Worm (Caenorhabditis elegans) whole organism, L3 larva: ENCODE measurements around the gene C35D10.5.

Experiments used
- R02D3.7 ChIP-seq: fragments of 150-350 bp; optimal IDR thresholded peaks from 2 replicates; lab custom pipeline; 2014; ENCODE audit warnings: missing biosample characterization, missing genetic modification characterization
- ZK546.5 ChIP-seq: sonication (generic microtip); optimal IDR thresholded peaks from 2 replicates; lab custom pipeline; 2017; ENCODE audit warnings: missing biosample characterization, missing genetic modification characterization
- ama-1 ChIP-seq: fragments of 150-350 bp; optimal IDR thresholded peaks from 2 replicates; lab custom pipeline; 2018
- ceh-16 ChIP-seq: sonication (generic microtip); optimal IDR thresholded peaks from 2 replicates; lab custom pipeline; 2017; ENCODE audit warnings: missing biosample characterization, missing genetic modification characterization
- ceh-28 ChIP-seq: fragments of 150-350 bp; optimal IDR thresholded peaks from 2 replicates; lab custom pipeline; 2014; ENCODE audit warnings: missing biosample characterization, missing genetic modification reagents, missing genetic modification characterization
- egl-27 ChIP-seq: sonication (generic microtip); optimal IDR thresholded peaks from 4 replicates; lab custom pipeline; 2017; ENCODE audit warnings: missing biosample characterization, missing genetic modification reagents, missing genetic modification characterization
- egl-5 ChIP-seq: fragments of 150-350 bp; optimal IDR thresholded peaks from 2 replicates; lab custom pipeline; 2017; ENCODE audit warnings: missing biosample characterization, missing genetic modification reagents, missing genetic modification characterization, inconsistent platforms
- elt-2 ChIP-seq: sonication (generic microtip); optimal IDR thresholded peaks from 2 replicates; lab custom pipeline; 2016; ENCODE audit warnings: missing genetic modification reagents, mild to moderate bottlenecking, missing genetic modification characterization, missing compliant biosample characterization
- eor-1 ChIP-seq, 2 experiments: fragments of 150-350 bp; optimal IDR thresholded peaks; 2 replicates each; lab custom pipeline; 2014 to 2018; ENCODE audit warnings: missing biosample characterization in 2 of 2, missing genetic modification characterization in 2 of 2
- fkh-2 ChIP-seq: fragments of 150-350 bp; optimal IDR thresholded peaks from 2 replicates; lab custom pipeline; 2014; ENCODE audit warnings: missing biosample characterization, missing genetic modification reagents, missing genetic modification characterization
- jun-1 ChIP-seq: fragments of 150-350 bp; optimal IDR thresholded peaks from 2 replicates; lab custom pipeline; 2014; ENCODE audit warnings: missing biosample characterization, missing genetic modification reagents, missing genetic modification characterization
- lin-15B ChIP-seq: fragments of 150-350 bp; optimal IDR thresholded peaks from 2 replicates; lab custom pipeline; 2014; ENCODE audit warnings: missing biosample characterization, missing genetic modification characterization
- lin-39 ChIP-seq: fragments of 150-350 bp; optimal IDR thresholded peaks from 2 replicates; lab custom pipeline; 2018; ENCODE audit warnings: missing biosample characterization, missing genetic modification reagents, missing genetic modification characterization
- lsy-12 ChIP-seq: sonication (generic microtip); optimal IDR thresholded peaks from 2 replicates; lab custom pipeline; 2016; ENCODE audit warnings: mild to moderate bottlenecking, missing genetic modification characterization, missing compliant biosample characterization
- mml-1 ChIP-seq: fragments of 150-350 bp; sonication (generic microtip); optimal IDR thresholded peaks from 3 replicates; lab custom pipeline; 2014; ENCODE audit warnings: missing biosample characterization, missing genetic modification characterization
- nfya-1 ChIP-seq: sonication (generic microtip); optimal IDR thresholded peaks from 2 replicates; lab custom pipeline; 2017; ENCODE audit warnings: missing genetic modification characterization, mild to moderate bottlenecking, missing compliant biosample characterization, antibody characterized with exemption, moderate library complexity; ENCODE audit not compliant: insufficient read depth
- nhr-11 ChIP-seq: fragments of 150-350 bp; optimal IDR thresholded peaks from 2 replicates; lab custom pipeline; 2014; ENCODE audit warnings: missing biosample characterization, missing genetic modification characterization
- nhr-12 ChIP-seq: fragments of 150-350 bp; optimal IDR thresholded peaks from 2 replicates; lab custom pipeline; 2014; ENCODE audit warnings: missing biosample characterization, missing genetic modification characterization
- nhr-23 ChIP-seq: fragments of 150-350 bp; optimal IDR thresholded peaks from 2 replicates; lab custom pipeline; 2014; ENCODE audit warnings: missing biosample characterization, missing genetic modification reagents, missing genetic modification characterization
- nhr-237 ChIP-seq: fragments of 150-350 bp; optimal IDR thresholded peaks from 2 replicates; lab custom pipeline; 2014; ENCODE audit warnings: missing biosample characterization, missing genetic modification characterization
- nhr-25 ChIP-seq: sonication (generic microtip); optimal IDR thresholded peaks from 2 replicates; lab custom pipeline; 2017; ENCODE audit warnings: missing biosample characterization, missing genetic modification characterization
- nhr-67 ChIP-seq: fragments of 150-350 bp; optimal IDR thresholded peaks from 2 replicates; lab custom pipeline; 2014; ENCODE audit warnings: missing biosample characterization, missing genetic modification characterization
- nhr-76 ChIP-seq: fragments of 150-350 bp; sonication (generic microtip); optimal IDR thresholded peaks from 5 replicates; lab custom pipeline; 2014; ENCODE audit warnings: missing biosample characterization, missing genetic modification characterization
- pqm-1 ChIP-seq: fragments of 150-350 bp; optimal IDR thresholded peaks from 2 replicates; lab custom pipeline; 2017; ENCODE audit warnings: missing biosample characterization, missing genetic modification characterization, inconsistent platforms
- sea-2 ChIP-seq: fragments of 150-350 bp; sonication (generic microtip); optimal IDR thresholded peaks from 4 replicates; lab custom pipeline; 2014; ENCODE audit warnings: missing biosample characterization, missing genetic modification reagents, missing genetic modification characterization
- snpc-4 ChIP-seq: fragments of 150-350 bp; optimal IDR thresholded peaks from 2 replicates; lab custom pipeline; 2014; ENCODE audit warnings: missing biosample characterization, missing genetic modification characterization
- tbx-2 ChIP-seq: sonication (generic microtip); optimal IDR thresholded peaks from 2 replicates; lab custom pipeline; 2016; ENCODE audit warnings: mild to moderate bottlenecking, missing genetic modification characterization, missing compliant biosample characterization
- unc-39 ChIP-seq: sonication (generic microtip); optimal IDR thresholded peaks from 4 replicates; lab custom pipeline; 2017; ENCODE audit warnings: missing biosample characterization, missing genetic modification characterization
- unc-62 ChIP-seq: fragments of 150-350 bp; sonication (generic microtip); optimal IDR thresholded peaks from 4 replicates; lab custom pipeline; 2014; ENCODE audit warnings: missing biosample characterization, missing genetic modification reagents, missing genetic modification characterization
- zag-1 ChIP-seq: fragments of 150-350 bp; optimal IDR thresholded peaks from 2 replicates; lab custom pipeline; 2014; ENCODE audit warnings: missing biosample characterization, missing genetic modification characterization
- ztf-11 ChIP-seq: fragments of 150-350 bp; optimal IDR thresholded peaks from 2 replicates; lab custom pipeline; 2014; ENCODE audit warnings: missing biosample characterization, missing genetic modification characterization
- ztf-4 ChIP-seq: fragments of 150-350 bp; optimal IDR thresholded peaks from 2 replicates; lab custom pipeline; 2014; ENCODE audit warnings: missing biosample characterization, missing genetic modification characterization

The C35D10.5 gene

ce11 chrIII:4863127-4863526, 976 bp downstream of the C35D10.5 start, which contains the start of gene coq-8:
Gene coq-8, plus strand, starts transcription at chrIII:4863427.
- TF ChIP-seq nhr-12 (tag; lab: Kevin White, UChicago) (no peak), eor-1 (tag; optimal IDR thresholded peaks at IDR 0.05; lab: Kevin White, UChicago) (no peak), nhr-237 (tag; lab: Kevin White, UChicago) (no peak)

DNA sequence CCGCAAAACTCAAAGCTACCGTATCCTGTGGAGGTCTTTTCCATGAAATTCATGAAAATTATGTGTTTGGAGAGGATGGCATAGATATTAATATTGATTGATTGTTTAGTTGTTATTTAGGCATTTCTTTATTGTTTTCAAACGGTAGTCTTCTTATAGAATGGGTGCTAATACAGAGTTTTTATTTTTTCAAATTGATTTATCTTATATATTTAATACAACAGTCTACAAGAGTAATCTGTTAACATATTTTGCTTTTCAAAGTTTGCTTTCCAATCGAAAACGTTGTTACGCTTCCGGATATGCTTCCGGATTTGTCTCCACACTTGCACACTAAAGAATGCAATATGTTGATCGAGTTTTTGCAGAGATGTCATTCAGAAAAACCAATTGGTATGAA, 4.6 kb downstream of the C35D10.5 start, which contains the start of gene C35D10.17:
Gene C35D10.17 (plus strand): TSS at position 301 of the 400 bp plus-strand sequence.
- no peak for TF ChIP-seq zag-1
- no peak for TF ChIP-seq ama-1 (lab: Kevin White, UChicago)
- no peak for TF ChIP-seq sea-2 (GFP tag; lab: Kevin White, UChicago)
- no peak for TF ChIP-seq jun-1 (tag; lab: Kevin White, UChicago)
- TF ChIP-seq ZK546.5: no peak
- TF ChIP-seq R02D3.7 (tag; lab: Kevin White, UChicago): no peak
- TF ChIP-seq tbx-2 (tag; lab: Kevin White, UChicago): no peak
- no peak for TF ChIP-seq ztf-4 (tag; lab: Kevin White, UChicago)
- no peak for TF ChIP-seq ztf-11 (tag; lab: Kevin White, UChicago)
- TF ChIP-seq lin-39: no peak
- no peak for TF ChIP-seq lsy-12 (tag; lab: Kevin White, UChicago)
- no peak for TF ChIP-seq nhr-23 (tag; lab: Kevin White, UChicago)
- TF ChIP-seq eor-1 (tag; optimal IDR thresholded peaks at IDR 0.05; lab: Kevin White, UChicago): no peak
- no peak for TF ChIP-seq lin-15B
- no peak for TF ChIP-seq nhr-12 (tag; lab: Kevin White, UChicago)

DNA sequence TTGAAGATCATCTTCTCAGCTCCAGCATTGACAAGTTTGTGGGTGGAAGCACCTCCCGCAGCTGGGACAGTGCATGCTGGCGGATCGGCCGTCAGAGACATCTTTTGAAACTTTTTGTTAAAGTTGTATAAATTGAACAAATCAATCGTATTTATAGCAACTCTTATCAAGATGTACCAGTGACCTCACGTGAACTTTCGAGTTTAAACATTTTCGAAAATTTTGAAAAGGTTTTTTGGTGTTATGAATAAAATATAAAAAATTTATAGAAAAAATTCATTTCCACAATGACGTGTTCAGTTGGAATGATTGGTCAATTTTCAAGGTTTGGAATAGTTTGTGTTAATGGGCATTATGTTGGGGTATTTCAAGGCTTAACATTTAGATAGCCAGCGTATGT, 6.5 kb downstream of the C35D10.5 start, which contains the start of the genes msd-4 and C35D10.3:
Gene msd-4 (minus strand): TSS at position 101 of the 400 bp plus-strand sequence.
Gene C35D10.3 (plus strand): TSS at position 279 of the 400 bp plus-strand sequence.
- TF ChIP-seq nhr-67 (tag; lab: Kevin White, UChicago) (no peak), zag-1 (no peak), ceh-28 (tag; lab: Kevin White, UChicago) (no peak), nhr-76 (tag; lab: Kevin White, UChicago) (no peak), egl-27 (tag; lab: Kevin White, UChicago) (no peak), elt-2 (tag; lab: Kevin White, UChicago) (no peak), nhr-23 (tag; lab: Kevin White, UChicago) (no peak), nfya-1 (tag; lab: Kevin White, UChicago) (no peak), unc-39 (tag; lab: Kevin White, UChicago) (no peak), snpc-4 (tag; lab: Kevin White, UChicago) (no peak)

DNA sequence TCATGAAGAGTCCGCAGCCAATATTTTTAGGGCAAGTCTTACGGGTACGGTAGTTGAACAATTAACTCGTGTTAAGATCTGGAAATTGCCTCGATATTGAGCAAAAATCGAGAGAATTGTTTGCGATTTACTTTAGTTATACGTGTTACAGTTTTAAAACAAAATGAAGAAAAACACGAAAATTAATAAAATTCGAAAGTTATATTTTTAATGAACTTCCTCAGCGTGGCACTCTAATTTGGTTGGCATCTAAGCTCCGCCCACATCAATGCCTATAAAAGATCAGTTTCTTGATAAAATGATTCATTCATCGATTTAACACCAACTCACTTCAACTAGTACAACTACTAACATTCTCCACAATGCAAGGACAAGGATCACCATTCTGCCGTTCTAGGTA, 8.3 kb downstream of the C35D10.5 start, which contains the start of gene gipc-1:
Gene gipc-1 (plus strand): TSS at position 301 of the 400 bp plus-strand sequence.
- TF ChIP-seq pqm-1 (tag; lab: Kevin White, UChicago) (no peak), lsy-12 (tag; lab: Kevin White, UChicago) (no peak), mml-1 (no peak), fkh-2 (tag; lab: Kevin White, UChicago) (no peak), R02D3.7 (tag; lab: Kevin White, UChicago) (no peak), ceh-28 (tag; lab: Kevin White, UChicago) (no peak), egl-5 (no peak), ZK546.5 (no peak), unc-62 (GFP tag; lab: Kevin White, UChicago) (no peak), nhr-67 (tag; lab: Kevin White, UChicago) (no peak), tbx-2 (tag; lab: Kevin White, UChicago) (no peak), ceh-16 (tag; lab: Kevin White, UChicago) (no peak), eor-1 (tag; optimal IDR thresholded peaks at IDR 0.05; lab: Kevin White, UChicago) (no peak), unc-39 (tag; lab: Kevin White, UChicago) (no peak), nhr-25 (tag; lab: Kevin White, UChicago) (no peak), nfya-1 (tag; lab: Kevin White, UChicago) (no peak), nhr-11 (tag; lab: Kevin White, UChicago) (no peak)

DNA sequence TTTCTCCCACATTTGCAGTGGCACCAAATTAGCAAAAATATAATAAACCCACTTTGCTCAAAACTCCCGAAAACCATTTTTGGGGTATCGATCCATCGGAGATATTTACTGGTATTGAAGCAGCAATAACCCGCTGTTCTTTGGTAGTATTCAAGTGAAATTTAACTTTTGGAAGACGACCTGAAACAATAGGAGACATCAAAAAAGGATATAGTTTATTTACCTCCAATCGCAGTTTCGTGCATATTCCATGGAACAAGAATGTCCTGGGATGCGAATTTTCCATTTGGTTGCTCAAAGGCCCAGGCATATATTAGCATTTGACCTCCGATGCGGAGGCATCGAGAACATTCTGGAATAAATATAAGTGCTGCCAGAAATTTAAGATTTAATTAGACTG, 11.2 kb downstream of the C35D10.5 start:
- TF ChIP-seq ceh-28 (tag; lab: Kevin White, UChicago): no peak
- TF ChIP-seq ZK546.5: no peak
- no peak for TF ChIP-seq unc-62 (GFP tag; lab: Kevin White, UChicago)
- TF ChIP-seq lin-15B: no peak
- TF ChIP-seq unc-39 (tag; lab: Kevin White, UChicago): no peak
- no peak for TF ChIP-seq lin-39
